Fruit fly (Drosophila melanogaster) whole organism, prepupa: Measurements from ENCODE around the gene CG9270.

Source experiments
- Blimp-1 ChIP-seq: fragments of 200-800 bp; sonication (Bioruptor generic); optimal IDR thresholded peaks from 3 replicates; lab custom pipeline; 2017; ENCODE audit warnings: missing biosample characterization, missing genetic modification characterization, mild to moderate bottlenecking, moderate library complexity, missing genetic modification reagents
- CG10631 ChIP-seq: fragments of 200-800 bp; sonication (Bioruptor generic); optimal IDR thresholded peaks from 2 replicates; lab custom pipeline; 2016; ENCODE audit warnings: missing biosample characterization, missing genetic modification characterization
- CG10669 ChIP-seq: fragments of 200-800 bp; sonication (Bioruptor generic); optimal IDR thresholded peaks from 3 replicates; lab custom pipeline; 2018; ENCODE audit warnings: missing biosample characterization, mild to moderate bottlenecking, missing genetic modification characterization, moderate library complexity
- CG11762 ChIP-seq: fragments of 200-800 bp; sonication (Bioruptor generic); optimal IDR thresholded peaks from 3 replicates; lab custom pipeline; 2016; ENCODE audit warnings: missing biosample characterization, missing genetic modification characterization; ENCODE audit not compliant: insufficient read depth
- CG11902 ChIP-seq: fragments of 200-800 bp; sonication (Bioruptor generic); optimal IDR thresholded peaks from 3 replicates; lab custom pipeline; 2016; ENCODE audit warnings: missing biosample characterization, missing genetic modification characterization
- CG15336 ChIP-seq: fragments of 200-800 bp; sonication (Bioruptor generic); IDR thresholded peaks from 2 replicates; pipeline ENCODE4 v1.3.6; 2022; ENCODE audit warnings: missing biosample characterization, missing genetic modification characterization
- CG16779 ChIP-seq: fragments of 200-800 bp; sonication (Bioruptor generic); optimal IDR thresholded peaks from 3 replicates; lab custom pipeline; 2017; ENCODE audit warnings: missing biosample characterization, mild to moderate bottlenecking, missing genetic modification characterization
- CG3032 ChIP-seq: fragments of 200-800 bp; optimal IDR thresholded peaks from 2 replicates; lab custom pipeline; 2019; ENCODE audit warnings: missing biosample characterization, mild to moderate bottlenecking, missing genetic modification characterization, moderate library complexity
- CG31627 ChIP-seq: fragments of 200-800 bp; sonication (Bioruptor generic); optimal IDR thresholded peaks from 3 replicates; lab custom pipeline; 2016; ENCODE audit warnings: missing biosample characterization, missing genetic modification characterization
- CG32006 ChIP-seq: fragments of 200-800 bp; sonication (Bioruptor generic); optimal IDR thresholded peaks from 3 replicates; lab custom pipeline; 2017; ENCODE audit warnings: missing biosample characterization, mild to moderate bottlenecking, missing genetic modification characterization
- CG34406 ChIP-seq: fragments of 200-800 bp; sonication (Bioruptor generic); optimal IDR thresholded peaks from 3 replicates; lab custom pipeline; 2016; ENCODE audit warnings: missing biosample characterization, missing genetic modification characterization
- CG3919 ChIP-seq: fragments of 200-800 bp; sonication (Bioruptor generic); optimal IDR thresholded peaks from 3 replicates; lab custom pipeline; 2016; ENCODE audit warnings: missing biosample characterization, missing genetic modification characterization
- CG4318 ChIP-seq: fragments of 200-800 bp; sonication (Bioruptor generic); optimal IDR thresholded peaks from 3 replicates; lab custom pipeline; 2017; ENCODE audit warnings: missing biosample characterization, mild to moderate bottlenecking, missing genetic modification characterization
- CG6792 ChIP-seq: fragments of 200-800 bp; sonication (Bioruptor generic); optimal IDR thresholded peaks from 3 replicates; lab custom pipeline; 2016; ENCODE audit warnings: missing biosample characterization, missing genetic modification characterization
- CG6854 ChIP-seq: fragments of 200-800 bp; sonication (Bioruptor generic); optimal IDR thresholded peaks from 2 replicates; lab custom pipeline; 2017; ENCODE audit warnings: missing biosample characterization, mild to moderate bottlenecking, missing genetic modification characterization
- CG7368 ChIP-seq: fragments of 200-800 bp; sonication (Bioruptor generic); optimal IDR thresholded peaks from 3 replicates; lab custom pipeline; 2016; ENCODE audit warnings: missing biosample characterization, missing genetic modification characterization
- CG8119 ChIP-seq: fragments of 200-800 bp; sonication (Bioruptor generic); IDR thresholded peaks from 3 replicates; pipeline ENCODE4 v1.3.6; 2022; ENCODE audit warnings: missing biosample characterization, missing genetic modification characterization
- CG8632 ChIP-seq: fragments of 200-800 bp; sonication (Bioruptor generic); optimal IDR thresholded peaks from 3 replicates; lab custom pipeline; 2016; ENCODE audit warnings: missing biosample characterization, missing genetic modification characterization
- CG9139 ChIP-seq: fragments of 200-800 bp; sonication (Bioruptor generic); optimal IDR thresholded peaks from 3 replicates; lab custom pipeline; 2017; ENCODE audit warnings: missing biosample characterization, mild to moderate bottlenecking, missing genetic modification characterization
- Eip75B ChIP-seq: fragments of 200-800 bp; sonication (Bioruptor generic); optimal IDR thresholded peaks from 3 replicates; lab custom pipeline; 2016; ENCODE audit warnings: missing biosample characterization, missing genetic modification characterization
- Eip78C ChIP-seq: fragments of 200-800 bp; sonication (Bioruptor generic); peaks from one replicate; lab custom pipeline; 2016; ENCODE audit warnings: missing biosample characterization, missing genetic modification characterization
- Eip93F ChIP-seq: fragments of 200-800 bp; sonication (Bioruptor generic); optimal IDR thresholded peaks from 2 replicates; lab custom pipeline; 2016; ENCODE audit warnings: missing biosample characterization, mild to moderate bottlenecking, missing genetic modification characterization
- Ets96B ChIP-seq: fragments of 200-800 bp; optimal IDR thresholded peaks from 2 replicates; lab custom pipeline; 2019; ENCODE audit warnings: missing biosample characterization, mild to moderate bottlenecking, missing genetic modification characterization, moderate library complexity
- Gug ChIP-seq: fragments of 200-800 bp; sonication (Bioruptor generic); IDR thresholded peaks from 2 replicates; pipeline ENCODE4 v1.3.6; 2022; ENCODE audit warnings: missing biosample characterization, missing genetic modification characterization
- Hr38 ChIP-seq: sonication (Bioruptor generic); optimal IDR thresholded peaks from 2 replicates; lab custom pipeline; 2016; ENCODE audit warnings: missing biosample characterization, missing genetic modification characterization
- Hr39 ChIP-seq: fragments of 200-800 bp; sonication (Bioruptor generic); optimal IDR thresholded peaks from 2 replicates; lab custom pipeline; 2016; ENCODE audit warnings: missing biosample characterization, missing genetic modification characterization
- Met ChIP-seq: fragments of 200-800 bp; sonication (Bioruptor generic); optimal IDR thresholded peaks from 3 replicates; lab custom pipeline; 2016; ENCODE audit warnings: missing biosample characterization, missing genetic modification characterization
- OdsH ChIP-seq: fragments of 200-800 bp; sonication (Bioruptor generic); optimal IDR thresholded peaks from 3 replicates; lab custom pipeline; 2016; ENCODE audit warnings: missing biosample characterization, missing genetic modification characterization
- Smox ChIP-seq: fragments of 200-800 bp; sonication (Bioruptor generic); optimal IDR thresholded peaks from 3 replicates; lab custom pipeline; 2016; ENCODE audit warnings: missing biosample characterization, missing genetic modification characterization
- Sox102F ChIP-seq: fragments of 200-800 bp; sonication (Bioruptor generic); optimal IDR thresholded peaks from 2 replicates; lab custom pipeline; 2016; ENCODE audit warnings: missing biosample characterization, mild to moderate bottlenecking, missing genetic modification characterization
- Sox14 ChIP-seq: fragments of 200-800 bp; sonication (Bioruptor generic); optimal IDR thresholded peaks from 3 replicates; lab custom pipeline; 2016; ENCODE audit warnings: missing biosample characterization, missing genetic modification characterization
- acj6 ChIP-seq: fragments of 200-800 bp; sonication (Bioruptor generic); optimal IDR thresholded peaks from 3 replicates; lab custom pipeline; 2016; ENCODE audit warnings: missing biosample characterization, missing genetic modification characterization
- cyc ChIP-seq: fragments of 200-800 bp; sonication (Bioruptor generic); optimal IDR thresholded peaks from 3 replicates; lab custom pipeline; 2016; ENCODE audit warnings: missing biosample characterization, missing genetic modification characterization
- dac ChIP-seq: fragments of 200-800 bp; sonication (Bioruptor generic); optimal IDR thresholded peaks from 2 replicates; lab custom pipeline; 2017; ENCODE audit warnings: missing biosample characterization, mild to moderate bottlenecking, missing genetic modification characterization
- dsx ChIP-seq: fragments of 200-800 bp; optimal IDR thresholded peaks from 3 replicates; lab custom pipeline; 2019; ENCODE audit warnings: missing biosample characterization, mild to moderate bottlenecking, missing genetic modification characterization, moderate library complexity; ENCODE audit not compliant: poor library complexity, severe bottlenecking
- eg ChIP-seq: fragments of 200-800 bp; sonication (Bioruptor generic); IDR thresholded peaks from 3 replicates; pipeline ENCODE4 v1.3.6; 2022; ENCODE audit warnings: missing biosample characterization, missing genetic modification characterization
- esn ChIP-seq: fragments of 200-800 bp; sonication (Bioruptor generic); optimal IDR thresholded peaks from 2 replicates; lab custom pipeline; 2016; ENCODE audit warnings: missing biosample characterization, mild to moderate bottlenecking, missing genetic modification characterization, moderate library complexity
- fd59A ChIP-seq: fragments of 200-800 bp; sonication (Bioruptor generic); optimal IDR thresholded peaks from 2 replicates; lab custom pipeline; 2017; ENCODE audit warnings: missing biosample characterization, mild to moderate bottlenecking, missing genetic modification characterization, missing genetic modification reagents
- fkh ChIP-seq: fragments of 200-800 bp; sonication (Bioruptor generic); optimal IDR thresholded peaks from 3 replicates; lab custom pipeline; 2017; ENCODE audit warnings: missing biosample characterization, mild to moderate bottlenecking, missing genetic modification characterization, moderate library complexity
- lz ChIP-seq: fragments of 200-800 bp; sonication (Bioruptor generic); optimal IDR thresholded peaks from 3 replicates; lab custom pipeline; 2016; ENCODE audit warnings: missing biosample characterization, missing genetic modification characterization
- net ChIP-seq: fragments of 200-800 bp; sonication (Bioruptor generic); optimal IDR thresholded peaks from 3 replicates; lab custom pipeline; 2016; ENCODE audit warnings: missing biosample characterization, missing genetic modification characterization
- pdm3 ChIP-seq: fragments of 200-800 bp; sonication (Bioruptor generic); optimal IDR thresholded peaks from 3 replicates; lab custom pipeline; 2016; ENCODE audit warnings: missing biosample characterization, missing genetic modification characterization
- salr ChIP-seq, 2 experiments: fragments of 200-800 bp; sonication (Bioruptor generic); optimal IDR thresholded peaks; 3 replicates each; lab custom pipeline; 2016 to 2018; ENCODE audit warnings: missing biosample characterization in 2 of 2, missing genetic modification characterization in 2 of 2, mild to moderate bottlenecking in 1 of 2
- spab ChIP-seq: fragments of 200-800 bp; sonication (Bioruptor generic); optimal IDR thresholded peaks from 2 replicates; lab custom pipeline; 2017; ENCODE audit warnings: missing biosample characterization, mild to moderate bottlenecking, missing genetic modification characterization, missing genetic modification reagents
- svp ChIP-seq: fragments of 200-800 bp; sonication (Bioruptor generic); peaks from one replicate; lab custom pipeline; 2016; ENCODE audit warnings: missing biosample characterization, missing genetic modification characterization
- topi ChIP-seq: fragments of 200-800 bp; sonication (Bioruptor generic); optimal IDR thresholded peaks from 3 replicates; lab custom pipeline; 2016; ENCODE audit warnings: missing biosample characterization, missing genetic modification characterization
- vri ChIP-seq: fragments of 200-800 bp; sonication (Bioruptor generic); optimal IDR thresholded peaks from 3 replicates; lab custom pipeline; 2016; ENCODE audit warnings: missing biosample characterization, mild to moderate bottlenecking, missing genetic modification characterization

CG9270 gene

dm6 chr2L:20922196-20923087, 11.5 kb downstream of the CG9270 start, which contains the start of gene Mtp (continued):
- peak; percentile 52 for TF ChIP-seq dsx (GFP tag; lab: Kevin White, UChicago)
- TF ChIP-seq Eip75B (GFP tag; lab: Kevin White, UChicago), result peak; percentile 90
- TF ChIP-seq Smox (GFP tag; lab: Kevin White, UChicago), result peak; percentile 81
- peak; percentile 72 for TF ChIP-seq CG7368 (GFP tag; lab: Kevin White, UChicago)
- peak; percentile 88 for TF ChIP-seq Hr39
- TF ChIP-seq CG10631 (GFP tag; lab: Kevin White, UChicago), result peak; percentile 71
- peak; percentile 83 for TF ChIP-seq CG8119
- peak; percentile 83 for TF ChIP-seq pdm3 (GFP tag; lab: Kevin White, UChicago)
- peak; percentile 20 for TF ChIP-seq fd59A (GFP tag; lab: Kevin White, UChicago)
- peak; percentile 77 for TF ChIP-seq CG11762 (GFP tag; lab: Kevin White, UChicago)
- peak; percentile 73 for TF ChIP-seq CG34406 (GFP tag; lab: Kevin White, UChicago)

- TF ChIP-seq CG4318 (no peak), topi (GFP tag; lab: Kevin White, UChicago) (peak; percentile 12), Hr39 (peak; percentile 6), Sox102F (GFP tag; lab: Kevin White, UChicago) (no peak), dac (GFP tag; lab: Kevin White, UChicago) (no peak), esn (GFP tag; lab: Kevin White, UChicago) (peak; percentile 40), CG16779 (tag; lab: Kevin White, UChicago) (no peak), lz (GFP tag; lab: Kevin White, UChicago) (peak; percentile 31), CG6792 (no peak), Sox14 (GFP tag; lab: Kevin White, UChicago) (peak; percentile 33), CG11762 (GFP tag; lab: Kevin White, UChicago) (no peak), cyc (GFP tag; lab: Kevin White, UChicago) (peak; percentile 2), pdm3 (GFP tag; lab: Kevin White, UChicago) (no peak), svp (GFP tag; lab: Kevin White, UChicago) (no peak), Gug (GFP tag; lab: Robert Waterston, UW) (no peak), CG8632 (GFP tag; lab: Kevin White, UChicago) (no peak), Eip93F (GFP tag; lab: Kevin White, UChicago) (no peak), Ets96B (tag; lab: Kevin White, UChicago) (no peak), Met (GFP tag; lab: Kevin White, UChicago) (no peak), CG3919 (GFP tag; lab: Kevin White, UChicago) (peak; percentile 30), eg (GFP tag; lab: Robert Waterston, UW) (no peak), vri (GFP tag; lab: Kevin White, UChicago) (no peak), CG32006 (GFP tag; lab: Kevin White, UChicago) (no peak), CG10631 (GFP tag; lab: Kevin White, UChicago) (no peak), fkh (GFP tag; lab: Kevin White, UChicago) (peak; percentile 80), CG11902 (no peak), CG15336 (0 out of 2 replicates have a peak, but pooled peaks have one; percentile 6), CG6854 (no peak), CG9139 (GFP tag; lab: Kevin White, UChicago) (no peak), Hr38 (no peak), net (GFP tag; lab: Kevin White, UChicago) (no peak), CG10669 (GFP tag; lab: Kevin White, UChicago) (no peak), spab (no peak), Eip78C (GFP tag; lab: Kevin White, UChicago) (no peak), fd59A (GFP tag; lab: Kevin White, UChicago) (no peak), salr (GFP tag; optimal IDR thresholded peaks at IDR 0.05; lab: Kevin White, UChicago) (no peak), acj6 (GFP tag; lab: Kevin White, UChicago) (no peak), CG34406 (GFP tag; lab: Kevin White, UChicago) (no peak), CG31627 (GFP tag; lab: Kevin White, UChicago) (peak; percentile 19), Blimp-1 (GFP tag; lab: Kevin White, UChicago) (no peak), CG3032 (tag; lab: Kevin White, UChicago) (no peak), Smox (GFP tag; lab: Kevin White, UChicago) (no peak), dsx (GFP tag; lab: Kevin White, UChicago) (no peak), OdsH (no peak)
Observed at dm6 chr2L:20918733-20919132, 15.2 kb downstream of the CG9270 start, which contains the start of the genes CG43739 and sky. TSS of gene CG43739 (minus strand) at chr2L:20918931. TSS of gene sky (minus strand) at chr2L:20918931.
